Fruit fly (Drosophila melanogaster): ENCODE results near the gene CG32284.

CG32284 gene

DNA sequence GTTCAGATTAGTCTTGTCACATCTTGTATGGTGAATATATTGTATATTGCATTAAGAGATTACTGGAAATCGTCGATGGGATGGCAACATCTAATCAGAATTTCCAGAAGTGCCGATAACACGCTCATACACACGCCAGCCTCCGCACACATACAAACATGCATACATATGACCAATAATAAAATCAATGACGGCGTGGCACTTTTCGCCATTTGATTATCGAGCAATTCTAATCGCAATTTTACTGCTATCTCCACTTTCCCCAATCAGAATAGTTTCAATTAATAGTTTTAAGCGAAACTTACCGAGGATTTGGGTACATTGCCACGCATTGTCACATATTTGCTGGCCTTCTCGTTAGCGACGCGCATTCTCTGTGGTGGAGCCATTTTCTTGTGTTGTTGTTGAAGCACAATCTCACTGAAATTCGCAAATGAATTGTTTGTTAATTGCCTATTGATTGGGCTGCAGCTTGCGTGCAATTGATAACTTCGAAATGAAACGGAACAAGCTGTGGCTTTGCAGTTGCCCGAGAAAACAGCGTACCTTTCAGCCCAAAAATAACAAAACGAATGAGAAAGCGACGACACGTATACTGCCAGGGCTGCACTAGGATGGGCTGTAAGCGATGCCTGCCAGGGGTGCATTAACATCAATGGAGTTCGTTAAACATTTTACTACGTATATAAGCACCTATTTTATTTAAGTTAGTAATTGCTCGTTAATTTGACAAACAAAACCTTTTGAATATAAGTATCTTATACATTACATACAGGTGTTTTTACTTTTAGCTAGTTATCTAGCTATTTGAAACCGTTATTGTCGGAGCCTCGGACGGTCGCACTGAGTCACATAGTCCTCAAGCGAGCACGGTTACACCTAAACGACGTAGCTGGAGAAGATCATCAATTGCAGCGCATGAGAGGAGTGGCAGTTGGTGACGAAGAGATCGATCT lies 12.3 kb downstream of the CG32284 start, which contains the start of the genes CG32276 and gry:
CG32276 (minus strand) TSS at position 601 of the 956 bp plus-strand sequence.
gry (plus strand) TSS at position 644 of the 956 bp plus-strand sequence.
- TF ChIP-seq sv (GFP tag; optimal IDR thresholded peaks at IDR 0.05) = peak; percentile 69
- TF ChIP-seq CG9705 (GFP tag; optimal IDR thresholded peaks at IDR 0.05) = peak; percentile 63
- peak; percentile 88 for TF ChIP-seq woc (GFP tag; optimal IDR thresholded peaks at IDR 0.05)
- TF ChIP-seq h (GFP tag; optimal IDR thresholded peaks at IDR 0.05) = peak; percentile 90
- TF ChIP-seq fru (GFP tag; optimal IDR thresholded peaks at IDR 0.05) = peak; percentile 89
- TF ChIP-seq psq (GFP tag; optimal IDR thresholded peaks at IDR 0.05) = peak; percentile 62
- TF ChIP-seq Dfd (GFP tag; optimal IDR thresholded peaks at IDR 0.05) = no peak
- no peak for TF ChIP-seq N (GFP tag; optimal IDR thresholded peaks at IDR 0.05)
- TF ChIP-seq Dif (GFP tag; optimal IDR thresholded peaks at IDR 0.05; ENCODE audit: partially characterized antibody) = no peak
- no peak for TF ChIP-seq Mio (GFP tag; optimal IDR thresholded peaks at IDR 0.05)
- peak; percentile 18 for TF ChIP-seq CG32264 (GFP tag; optimal IDR thresholded peaks at IDR 0.05)
- peak; percentile 57 for TF ChIP-seq Hr83 (GFP tag; optimal IDR thresholded peaks at IDR 0.05; ENCODE audit: poor library complexity, severe bottlenecking)
- no peak for TF ChIP-seq brk (GFP tag; optimal IDR thresholded peaks at IDR 0.05)
- TF ChIP-seq sage (GFP tag; optimal IDR thresholded peaks at IDR 0.05) = no peak
- TF ChIP-seq jim (GFP tag; optimal IDR thresholded peaks at IDR 0.05) = peak; percentile 90
- no peak for TF ChIP-seq tai (GFP tag; optimal IDR thresholded peaks at IDR 0.05)
- TF ChIP-seq Abd-B (GFP tag; optimal IDR thresholded peaks at IDR 0.05) = no peak
- TF ChIP-seq CrebA (GFP tag; optimal IDR thresholded peaks at IDR 0.05; ENCODE audit: borderline replicate concordance) = peak; percentile 97
- TF ChIP-seq dl (GFP tag; optimal IDR thresholded peaks at IDR 0.05; ENCODE audit: insufficient read depth in 1 of 2, partially characterized antibody in 2 of 2) = no peak
- peak; percentile 81 for TF ChIP-seq br (GFP tag; optimal IDR thresholded peaks at IDR 0.05)
- no peak for TF ChIP-seq Hnf4 (GFP tag; optimal IDR thresholded peaks at IDR 0.05)
- peak; percentile 80 for TF ChIP-seq Sp1 (GFP tag; optimal IDR thresholded peaks at IDR 0.05)
- peak; percentile 76 for TF ChIP-seq ey (GFP tag; optimal IDR thresholded peaks at IDR 0.05)
- no peak for TF ChIP-seq lola (GFP tag; optimal IDR thresholded peaks at IDR 0.05)
- TF ChIP-seq Vsx2 (GFP tag; optimal IDR thresholded peaks at IDR 0.05; ENCODE audit: partially characterized antibody) = no peak
- no peak for TF ChIP-seq dmrt93B (GFP tag; optimal IDR thresholded peaks at IDR 0.05)
- peak in 1 of 2 experiments; percentile 90 for TF ChIP-seq foxo (GFP tag; optimal IDR thresholded peaks at IDR 0.05)
- no peak for TF ChIP-seq Hr78 (GFP tag; optimal IDR thresholded peaks at IDR 0.05)
- TF ChIP-seq GATAd (GFP tag; optimal IDR thresholded peaks at IDR 0.05) = no peak
- TF ChIP-seq OdsH (GFP tag; optimal IDR thresholded peaks at IDR 0.05) = peak; percentile 75
- TF ChIP-seq Myc (optimal IDR thresholded peaks at IDR 0.05) = peak; percentile 83
- no peak for TF ChIP-seq dsf (GFP tag; optimal IDR thresholded peaks at IDR 0.05; ENCODE audit: borderline replicate concordance)
- no peak for TF ChIP-seq pan (optimal IDR thresholded peaks at IDR 0.05)
- TF ChIP-seq Rel (GFP tag; optimal IDR thresholded peaks at IDR 0.05) = no peak
- TF ChIP-seq Rel (tag; optimal IDR thresholded peaks at IDR 0.05) = peak; percentile 73
- no peak for TF ChIP-seq Jra (GFP tag; optimal IDR thresholded peaks at IDR 0.05)
- peak; percentile 87 for TF ChIP-seq rgr (GFP tag; optimal IDR thresholded peaks at IDR 0.05)
- no peak for TF ChIP-seq usp (GFP tag; optimal IDR thresholded peaks at IDR 0.05)
- peak; percentile 79 for TF ChIP-seq HLH106 (tag; optimal IDR thresholded peaks at IDR 0.05)

DNA sequence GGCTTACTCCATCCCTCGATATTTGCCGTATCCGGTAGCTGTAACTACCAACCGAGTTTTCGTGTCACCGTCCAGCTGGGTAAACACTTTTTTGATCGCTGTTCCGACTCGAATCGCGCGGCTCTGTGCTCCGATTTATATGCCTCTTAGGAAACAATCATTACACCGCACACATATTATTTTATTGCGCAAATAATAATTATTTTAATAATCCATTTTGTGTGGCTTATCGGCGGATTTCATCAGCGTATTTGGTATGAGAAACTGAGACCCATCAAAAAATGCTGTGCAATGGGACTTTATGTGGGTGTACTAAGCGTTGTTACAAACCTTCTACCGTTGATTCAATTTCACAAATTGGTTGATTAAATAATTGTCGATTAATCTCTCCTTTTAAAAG lies 16.6 kb downstream of the CG32284 start, which contains the start of gene CG32271:
CG32271 (minus strand) TSS at position 101 of the 400 bp plus-strand sequence.
- no peak for TF ChIP-seq jim (GFP tag; optimal IDR thresholded peaks at IDR 0.05)
- TF ChIP-seq dsf (GFP tag; optimal IDR thresholded peaks at IDR 0.05; ENCODE audit: borderline replicate concordance) = no peak
- TF ChIP-seq lola (GFP tag; optimal IDR thresholded peaks at IDR 0.05) = no peak
- TF ChIP-seq CG32264 (GFP tag; optimal IDR thresholded peaks at IDR 0.05) = no peak
- no peak for TF ChIP-seq OdsH (GFP tag; optimal IDR thresholded peaks at IDR 0.05)
- no peak for TF ChIP-seq Dif (GFP tag; optimal IDR thresholded peaks at IDR 0.05; ENCODE audit: partially characterized antibody)
- no peak for TF ChIP-seq Rel (GFP tag; optimal IDR thresholded peaks at IDR 0.05)
- TF ChIP-seq Rel (tag; optimal IDR thresholded peaks at IDR 0.05) = no peak
- TF ChIP-seq Abd-B (GFP tag; optimal IDR thresholded peaks at IDR 0.05) = no peak
- TF ChIP-seq sage (GFP tag; optimal IDR thresholded peaks at IDR 0.05) = no peak
- no peak for TF ChIP-seq Mio (GFP tag; optimal IDR thresholded peaks at IDR 0.05)
